Worm (Caenorhabditis elegans): ENCODE data around the gene evl-20.

DNA sequence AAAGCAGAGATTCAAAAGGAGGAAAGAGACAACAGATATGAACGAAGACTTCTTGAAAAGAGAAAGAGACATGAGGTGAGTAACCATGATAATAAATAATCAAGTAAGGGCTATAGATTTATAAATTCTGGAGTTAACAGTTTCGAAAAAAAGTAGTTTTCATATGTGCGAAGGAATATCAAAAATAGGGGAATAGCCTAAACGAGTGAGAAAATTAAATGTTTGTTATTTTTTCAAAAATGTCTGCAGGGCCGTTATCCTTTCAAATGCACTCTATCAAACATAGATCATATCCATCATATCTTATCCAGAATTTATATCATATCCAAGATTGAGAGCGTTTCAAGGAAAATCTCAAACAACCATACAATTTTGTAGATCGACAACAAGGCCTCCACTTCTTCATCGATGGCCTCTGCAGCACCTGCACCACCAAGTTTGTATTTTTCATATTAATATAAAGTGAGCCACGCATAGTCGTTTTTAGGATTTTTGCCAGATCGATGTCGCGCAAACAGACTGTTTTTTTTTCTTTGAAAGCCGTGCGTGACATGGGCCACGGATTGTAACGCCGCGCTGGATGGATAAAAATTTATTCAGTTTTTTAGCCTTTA, 23.2 kb upstream of the evl-20 start:
- TF ChIP-seq fos-1 (tag; optimal IDR thresholded peaks at IDR 0.05) = no peak
- no peak for TF ChIP-seq R02D3.7 (tag; optimal IDR thresholded peaks at IDR 0.05)
- TF ChIP-seq nfya-1 (tag; optimal IDR thresholded peaks at IDR 0.05; ENCODE audit: insufficient read depth) = no peak
- TF ChIP-seq ama-1 (optimal IDR thresholded peaks at IDR 0.05) = no peak
- TF ChIP-seq pqm-1 (tag; optimal IDR thresholded peaks at IDR 0.05) = no peak
- no peak for TF ChIP-seq ztf-11 (tag; optimal IDR thresholded peaks at IDR 0.05)
- TF ChIP-seq elt-2 (tag; optimal IDR thresholded peaks at IDR 0.05) = no peak
- TF ChIP-seq nhr-76 (tag; optimal IDR thresholded peaks at IDR 0.05) = no peak
- no peak for TF ChIP-seq nhr-77 (tag; optimal IDR thresholded peaks at IDR 0.05)

All from whole organism, L3 larva.